Worm (Caenorhabditis elegans): ENCODE data around the gene F46B6.4.

The F46B6.4 gene

ce11 chrV:9813527-9813926 lies 34.2 kb upstream of the F46B6.4 start, which contains the start of gene sru-30:
Gene sru-30 (plus strand): TSS chrV:9813827.
- TF ChIP-seq tbp1 (GFP tag; optimal IDR thresholded peaks at IDR 0.05) (no peak), cebp-1 (GFP tag; IDR thresholded peaks at IDR 0.05) (no peak), cebp-1 (tag; optimal IDR thresholded peaks at IDR 0.05) (no peak), attf-3 (GFP tag; conservative IDR thresholded peaks at IDR 0.05) (no peak), ceh-40 (GFP tag; IDR thresholded peaks at IDR 0.05) (no peak), F55B11.4 (tag; optimal IDR thresholded peaks at IDR 0.05; ENCODE audit: borderline replicate concordance, insufficient read depth) (no peak)

ce11 chrV:9812216-9812615 lies 32.9 kb upstream of the F46B6.4 start:
- TF ChIP-seq B0019.2 (GFP tag; conservative IDR thresholded peaks at IDR 0.05) = no peak
- TF ChIP-seq lir-1 (GFP tag; conservative IDR thresholded peaks at IDR 0.05) = no peak
- TF ChIP-seq ceh-79 (tag; optimal IDR thresholded peaks at IDR 0.05) = no peak
- no peak for TF ChIP-seq akir-1 (GFP tag; optimal IDR thresholded peaks at IDR 0.05)
- no peak for TF ChIP-seq snpc-4 (GFP tag; optimal IDR thresholded peaks at IDR 0.05)
- no peak for TF ChIP-seq snpc-4 (tag; optimal IDR thresholded peaks at IDR 0.05)
- no peak for TF ChIP-seq hmg-1.2 (GFP tag; IDR thresholded peaks at IDR 0.05)
- TF ChIP-seq ztf-25 (GFP tag; IDR thresholded peaks at IDR 0.05) = no peak
- no peak for TF ChIP-seq lin-40 (tag; optimal IDR thresholded peaks at IDR 0.05)
- TF ChIP-seq aptf-2 (GFP tag; conservative IDR thresholded peaks at IDR 0.05) = no peak
- no peak for TF ChIP-seq D2030.7 (GFP tag; IDR thresholded peaks at IDR 0.05)

DNA sequence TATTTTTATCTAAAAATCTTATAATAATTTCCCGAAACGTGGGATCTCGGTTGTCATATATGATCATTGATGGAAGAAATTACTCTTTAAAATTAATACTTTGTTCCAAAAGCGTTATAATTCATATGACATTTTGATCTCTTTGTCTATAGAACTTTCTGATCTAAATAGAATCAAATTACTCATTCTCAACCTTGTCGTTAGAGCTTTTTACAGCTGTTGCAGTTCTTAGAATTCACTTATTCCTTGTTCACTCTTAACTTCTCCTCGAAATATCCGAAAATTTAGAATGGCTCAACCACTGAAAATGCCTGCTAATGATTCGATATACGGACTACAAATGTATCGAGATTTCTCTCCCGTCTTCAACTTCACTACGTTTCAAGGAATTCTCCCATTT lies 31.8 kb upstream of the F46B6.4 start, which contains the start of gene sru-29:
sru-29 (plus strand) TSS at position 301 of the 400 bp plus-strand sequence.
- TF ChIP-seq hrde-1 (tag; optimal IDR thresholded peaks at IDR 0.05; ENCODE audit: borderline replicate concordance) = no peak
- no peak for TF ChIP-seq ztf-22 (GFP tag; optimal IDR thresholded peaks at IDR 0.05)
- no peak for TF ChIP-seq Y67H2A.10 (GFP tag; conservative IDR thresholded peaks at IDR 0.05)
- TF ChIP-seq lin-26 (GFP tag; IDR thresholded peaks at IDR 0.05) = no peak
- no peak for TF ChIP-seq ceh-58 (GFP tag; IDR thresholded peaks at IDR 0.05)

DNA sequence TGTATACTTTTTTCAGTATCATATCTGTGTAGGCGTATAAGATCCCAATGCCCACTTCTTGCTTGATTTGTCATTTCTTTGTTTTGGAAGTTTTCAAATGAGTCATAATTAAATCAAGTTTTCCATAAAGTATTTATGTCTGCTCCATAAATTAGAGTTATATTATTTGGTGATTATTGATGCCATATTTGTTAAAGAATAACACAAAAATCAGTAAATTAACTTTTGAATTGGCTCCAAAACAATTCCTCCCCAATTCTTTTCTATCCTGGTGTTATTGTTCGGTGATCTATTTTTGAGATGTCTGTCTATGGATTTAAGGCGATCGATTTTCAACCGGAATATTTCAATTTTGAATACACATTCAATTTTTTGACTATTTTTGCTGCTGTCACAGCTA lies 25.8 kb upstream of the F46B6.4 start, which contains the start of gene sru-37:
sru-37 (plus strand) TSS at position 301 of the 400 bp plus-strand sequence.
- TF ChIP-seq ccch-3 (GFP tag; optimal IDR thresholded peaks at IDR 0.05) = no peak
- TF ChIP-seq ztf-22 (GFP tag; optimal IDR thresholded peaks at IDR 0.05) = no peak
- no peak for TF ChIP-seq ztf-3 (GFP tag; optimal IDR thresholded peaks at IDR 0.05)
- no peak for TF ChIP-seq Y53F4B.3 (GFP tag; IDR thresholded peaks at IDR 0.05)
- no peak for TF ChIP-seq efl-1 (GFP tag; optimal IDR thresholded peaks at IDR 0.05)
- no peak for TF ChIP-seq lin-26 (GFP tag; IDR thresholded peaks at IDR 0.05)
- no peak for TF ChIP-seq ztf-18 (tag; optimal IDR thresholded peaks at IDR 0.05)
- TF ChIP-seq egrh-3 (GFP tag; IDR thresholded peaks at IDR 0.05) = no peak

ce11 chrV:9803176-9803575 lies 23.9 kb upstream of the F46B6.4 start, which contains the start of gene sru-39:
Gene sru-39 (plus strand): TSS chrV:9803476.
- TF ChIP-seq lsy-27 (tag; optimal IDR thresholded peaks at IDR 0.05; ENCODE audit: borderline replicate concordance, insufficient read depth) (no peak), attf-5 (GFP tag; optimal IDR thresholded peaks at IDR 0.05) (no peak), somi-1 (GFP tag; optimal IDR thresholded peaks at IDR 0.05) (no peak), sdz-38 (tag; optimal IDR thresholded peaks at IDR 0.05) (no peak), K11D2.4 (GFP tag; IDR thresholded peaks at IDR 0.05) (no peak), hmg-1.2 (GFP tag; IDR thresholded peaks at IDR 0.05) (no peak), nhr-90 (tag; optimal IDR thresholded peaks at IDR 0.05) (no peak), him-1 (tag; optimal IDR thresholded peaks at IDR 0.05) (no peak), efl-1 (GFP tag; optimal IDR thresholded peaks at IDR 0.05) (no peak)
